Fruit fly (Drosophila melanogaster) whole organism, pupa: ENCODE data around the gene CG42512.

Source experiments
- CG17806 ChIP-seq: fragments of 200-800 bp; sonication (Bioruptor generic); optimal IDR thresholded peaks from 2 replicates; lab custom pipeline; 2018; ENCODE audit warnings: missing biosample characterization, mild to moderate bottlenecking, missing genetic modification characterization, moderate library complexity
- CG8301 ChIP-seq: fragments of 200-800 bp; sonication (Bioruptor generic); optimal IDR thresholded peaks from 2 replicates; lab custom pipeline; 2018; ENCODE audit warnings: missing biosample characterization, mild to moderate bottlenecking, missing genetic modification characterization
- CG9948 ChIP-seq: fragments of 200-800 bp; sonication (Bioruptor generic); optimal IDR thresholded peaks from 2 replicates; lab custom pipeline; 2018; ENCODE audit warnings: missing biosample characterization, mild to moderate bottlenecking, missing genetic modification characterization, moderate library complexity
- D1 ChIP-seq: fragments of 200-800 bp; sonication (Bioruptor generic); optimal IDR thresholded peaks from 2 replicates; lab custom pipeline; 2018; ENCODE audit warnings: missing biosample characterization, mild to moderate bottlenecking, missing genetic modification characterization, moderate library complexity
- Ets98B ChIP-seq: fragments of 200-800 bp; sonication (Bioruptor generic); IDR thresholded peaks from 2 replicates; pipeline ENCODE4 v1.3.6; 2022; ENCODE audit warnings: missing biosample characterization, missing genetic modification characterization
- fd96Ca ChIP-seq: fragments of 200-800 bp; sonication (Bioruptor generic); IDR thresholded peaks from 3 replicates; pipeline ENCODE4 v1.3.6; 2022; ENCODE audit warnings: missing biosample characterization, missing genetic modification characterization
- gl ChIP-seq: fragments of 200-800 bp; sonication (Bioruptor generic); optimal IDR thresholded peaks from 2 replicates; lab custom pipeline; 2018; ENCODE audit warnings: missing biosample characterization, mild to moderate bottlenecking, missing genetic modification characterization

dm6 chrX:16607828-16608227 lies 43.3 kb upstream of the CG42512 start:
- TF ChIP-seq fd96Ca (GFP tag; lab: Robert Waterston, UW) (no peak), Ets98B (GFP tag; lab: Robert Waterston, UW) (no peak), gl (no peak), CG17806 (tag; lab: Kevin White, UChicago) (no peak), CG9948 (tag; lab: Kevin White, UChicago) (no peak), D1 (tag; lab: Kevin White, UChicago) (no peak), CG8301 (no peak)
